Fruit fly (Drosophila melanogaster) whole organism, embryonic: ENCODE measurements around the gene CG16758.
A peak's percentile ranks its signal among the peaks of the same experiment; 100 is the strongest.

ENCODE experiments used
- Ada2b ChIP-seq: fragments of 200-800 bp; sonication (Bioruptor generic); IDR thresholded peaks from 2 replicates; pipeline ENCODE4 v1.3.6; 2022; ENCODE audit warnings: missing biosample characterization, missing genetic modification characterization
- Atf3 ChIP-seq: fragments of 200-800 bp; sonication (Bioruptor generic); optimal IDR thresholded peaks from 3 replicates; lab custom pipeline; 2016; ENCODE audit warnings: missing biosample characterization, missing genetic modification characterization
- CG10267 ChIP-seq: fragments of 200-800 bp; sonication (Bioruptor generic); optimal IDR thresholded peaks from 2 replicates; lab custom pipeline; 2018; ENCODE audit warnings: missing biosample characterization, mild to moderate bottlenecking, missing genetic modification characterization, moderate library complexity
- CG10366 ChIP-seq: fragments of 200-800 bp; sonication (Bioruptor generic); IDR thresholded peaks from 2 replicates; pipeline ENCODE4 v1.3.6; 2022; ENCODE audit warnings: missing biosample characterization, missing genetic modification characterization
- CG10543 ChIP-seq: fragments of 200-800 bp; sonication (Bioruptor generic); optimal IDR thresholded peaks from 3 replicates; lab custom pipeline; 2017; ENCODE audit warnings: missing biosample characterization, mild to moderate bottlenecking, missing genetic modification characterization, moderate library complexity
- CG10979 ChIP-seq: fragments of 200-800 bp; sonication (Bioruptor generic); optimal IDR thresholded peaks from 2 replicates; lab custom pipeline; 2018; ENCODE audit warnings: missing biosample characterization, mild to moderate bottlenecking, missing genetic modification characterization, moderate library complexity
- CG11695 ChIP-seq: fragments of 200-800 bp; sonication (Bioruptor generic); IDR thresholded peaks from 3 replicates; pipeline ENCODE4 v1.3.6; 2022; ENCODE audit warnings: missing biosample characterization, missing genetic modification characterization
- CG11723 ChIP-seq: fragments of 200-800 bp; sonication (Bioruptor generic); optimal IDR thresholded peaks from 2 replicates; lab custom pipeline; 2017; ENCODE audit warnings: missing biosample characterization, mild to moderate bottlenecking, missing genetic modification characterization
- CG12391 ChIP-seq: fragments of 200-800 bp; sonication (Bioruptor generic); optimal IDR thresholded peaks from 3 replicates; lab custom pipeline; 2018; ENCODE audit warnings: missing biosample characterization, mild to moderate bottlenecking, missing genetic modification characterization, moderate library complexity
- CG13123 ChIP-seq: fragments of 200-800 bp; sonication (Bioruptor generic); optimal IDR thresholded peaks from 2 replicates; lab custom pipeline; 2016; ENCODE audit warnings: missing biosample characterization, missing genetic modification characterization
- CG13624 ChIP-seq: fragments of 200-800 bp; sonication (Bioruptor generic); optimal IDR thresholded peaks from 2 replicates; lab custom pipeline; 2016; ENCODE audit warnings: missing biosample characterization, missing genetic modification characterization
- CG14710 ChIP-seq: fragments of 200-800 bp; sonication (Bioruptor generic); optimal IDR thresholded peaks from 3 replicates; lab custom pipeline; 2019; ENCODE audit warnings: missing biosample characterization, mild to moderate bottlenecking, missing genetic modification characterization, moderate library complexity
- CG1647 ChIP-seq: fragments of 200-800 bp; sonication (Bioruptor generic); optimal IDR thresholded peaks from 3 replicates; lab custom pipeline; 2016; ENCODE audit warnings: missing biosample characterization, missing genetic modification characterization
- CG17385 ChIP-seq: fragments of 200-800 bp; sonication (Bioruptor generic); optimal IDR thresholded peaks from 3 replicates; lab custom pipeline; 2018; ENCODE audit warnings: missing biosample characterization, mild to moderate bottlenecking, missing genetic modification characterization
- CG18599 ChIP-seq: fragments of 200-800 bp; sonication (Bioruptor generic); optimal IDR thresholded peaks from 3 replicates; lab custom pipeline; 2017; ENCODE audit warnings: missing biosample characterization, missing genetic modification characterization, mild to moderate bottlenecking, moderate library complexity, missing genetic modification reagents
- CG18619 ChIP-seq: fragments of 200-800 bp; sonication (Bioruptor generic); optimal IDR thresholded peaks from 3 replicates; lab custom pipeline; 2017; ENCODE audit warnings: missing biosample characterization, mild to moderate bottlenecking, missing genetic modification characterization
- CG2199 ChIP-seq: fragments of 200-800 bp; sonication (Bioruptor generic); IDR thresholded peaks from 3 replicates; pipeline ENCODE4 v1.3.6; 2022; ENCODE audit warnings: missing biosample characterization, missing genetic modification characterization
- CG31441 ChIP-seq: fragments of 200-800 bp; sonication (Bioruptor generic); IDR thresholded peaks from 2 replicates; pipeline ENCODE4 v1.3.6; 2022; ENCODE audit warnings: missing biosample characterization, missing genetic modification characterization
- CG33557 ChIP-seq: fragments of 200-800 bp; sonication (Bioruptor generic); optimal IDR thresholded peaks from 2 replicates; lab custom pipeline; 2019; ENCODE audit warnings: missing biosample characterization, mild to moderate bottlenecking, missing genetic modification characterization, moderate library complexity
- CG5245 ChIP-seq: fragments of 200-800 bp; sonication (Bioruptor generic); optimal IDR thresholded peaks from 3 replicates; lab custom pipeline; 2016; ENCODE audit warnings: missing biosample characterization, missing genetic modification characterization
- CG6254 ChIP-seq: fragments of 200-800 bp; sonication (Bioruptor generic); optimal IDR thresholded peaks from 3 replicates; lab custom pipeline; 2017; ENCODE audit warnings: mild to moderate bottlenecking, missing biosample characterization, missing genetic modification reagents, missing genetic modification characterization
- CG6765 ChIP-seq: fragments of 200-800 bp; sonication (Bioruptor generic); optimal IDR thresholded peaks from 3 replicates; lab custom pipeline; 2017; ENCODE audit warnings: missing biosample characterization, mild to moderate bottlenecking, missing genetic modification characterization
- CG6813 ChIP-seq: fragments of 200-800 bp; sonication (Bioruptor generic); optimal IDR thresholded peaks from 2 replicates; lab custom pipeline; 2017; ENCODE audit warnings: missing biosample characterization, missing genetic modification characterization, mild to moderate bottlenecking, moderate library complexity, missing genetic modification reagents
- CG7839 ChIP-seq: fragments of 200-800 bp; sonication (Bioruptor generic); optimal IDR thresholded peaks from 3 replicates; lab custom pipeline; 2018; ENCODE audit warnings: missing biosample characterization, mild to moderate bottlenecking, missing genetic modification characterization, moderate library complexity
- CHES-1-like ChIP-seq: fragments of 200-800 bp; sonication (Bioruptor generic); optimal IDR thresholded peaks from 2 replicates; lab custom pipeline; 2016; ENCODE audit warnings: missing biosample characterization, missing genetic modification characterization
- D19B ChIP-seq: fragments of 200-800 bp; sonication (Bioruptor generic); optimal IDR thresholded peaks from 2 replicates; lab custom pipeline; 2017; ENCODE audit warnings: missing biosample characterization, mild to moderate bottlenecking, missing genetic modification characterization
- Deaf1 ChIP-seq: fragments of 200-800 bp; optimal IDR thresholded peaks from 3 replicates; lab custom pipeline; 2019; ENCODE audit warnings: missing biosample characterization, mild to moderate bottlenecking, missing genetic modification characterization, moderate library complexity
- Ets65A ChIP-seq: fragments of 200-800 bp; sonication (Bioruptor generic); peaks from one replicate; lab custom pipeline; 2016; ENCODE audit warnings: missing biosample characterization, missing genetic modification characterization
- Gsc ChIP-seq: fragments of 200-800 bp; sonication (Bioruptor generic); IDR thresholded peaks from 2 replicates; pipeline ENCODE4 v1.3.6; 2022; ENCODE audit warnings: missing biosample characterization, missing genetic modification characterization
- H2.0 ChIP-seq: fragments of 200-800 bp; sonication (Bioruptor generic); IDR thresholded peaks from 2 replicates; pipeline ENCODE4 v1.3.6; 2022; ENCODE audit warnings: missing biosample characterization, missing genetic modification characterization
- Hand ChIP-seq: fragments of 200-800 bp; sonication (Bioruptor generic); optimal IDR thresholded peaks from 2 replicates; lab custom pipeline; 2017; ENCODE audit warnings: mild to moderate bottlenecking, missing biosample characterization, missing genetic modification reagents, missing genetic modification characterization
- Meics ChIP-seq: fragments of 200-800 bp; sonication (Bioruptor generic); optimal IDR thresholded peaks from 2 replicates; lab custom pipeline; 2017; ENCODE audit warnings: missing biosample characterization, mild to moderate bottlenecking, missing genetic modification characterization
- Mes4 ChIP-seq: fragments of 200-800 bp; sonication (Bioruptor generic); optimal IDR thresholded peaks from 2 replicates; lab custom pipeline; 2016; ENCODE audit warnings: missing biosample characterization, missing genetic modification characterization
- NC2β ChIP-seq: fragments of 200-800 bp; sonication (Bioruptor generic); optimal IDR thresholded peaks from 2 replicates; lab custom pipeline; 2016; ENCODE audit warnings: missing biosample characterization, missing genetic modification characterization
- Sox100B ChIP-seq: fragments of 200-800 bp; sonication (Bioruptor generic); optimal IDR thresholded peaks from 3 replicates; lab custom pipeline; 2018; ENCODE audit warnings: missing biosample characterization, mild to moderate bottlenecking, missing genetic modification characterization
- Spps ChIP-seq: fragments of 200-800 bp; sonication (Bioruptor generic); optimal IDR thresholded peaks from 2 replicates; lab custom pipeline; 2018; ENCODE audit warnings: missing biosample characterization, mild to moderate bottlenecking, missing genetic modification characterization
- al ChIP-seq: fragments of 200-800 bp; sonication (Bioruptor generic); IDR thresholded peaks from 2 replicates; pipeline ENCODE4 v1.3.6; 2022; ENCODE audit warnings: missing biosample characterization, missing genetic modification characterization
- ap ChIP-seq: fragments of 200-800 bp; sonication (Bioruptor generic); IDR thresholded peaks from 2 replicates; pipeline ENCODE4 v1.3.6; 2022; ENCODE audit warnings: missing biosample characterization, missing genetic modification characterization
- chif ChIP-seq, 2 experiments: fragments of 200-800 bp; sonication (Bioruptor generic); optimal IDR thresholded peaks; 3 replicates each; lab custom pipeline; 2016; ENCODE audit warnings: missing biosample characterization in 2 of 2, missing genetic modification characterization in 2 of 2
- croc ChIP-seq: fragments of 200-800 bp; sonication (Bioruptor generic); conservative IDR thresholded peaks from 3 replicates; pipeline ENCODE4 v1.3.6; 2022; ENCODE audit warnings: missing biosample characterization, missing genetic modification characterization
- klu ChIP-seq: fragments of 200-800 bp; sonication (Bioruptor generic); IDR thresholded peaks from 2 replicates; pipeline ENCODE4 v1.3.6; 2022; ENCODE audit warnings: missing biosample characterization, missing genetic modification characterization
- org-1 ChIP-seq: fragments of 200-800 bp; sonication (Bioruptor generic); optimal IDR thresholded peaks from 2 replicates; lab custom pipeline; 2017; ENCODE audit warnings: missing biosample characterization, missing genetic modification characterization
- pita ChIP-seq: fragments of 200-800 bp; sonication (Bioruptor generic); optimal IDR thresholded peaks from 2 replicates; lab custom pipeline; 2017; ENCODE audit warnings: missing biosample characterization, mild to moderate bottlenecking, missing genetic modification characterization
- ranshi ChIP-seq: fragments of 200-800 bp; sonication (Bioruptor generic); IDR thresholded peaks from 2 replicates; pipeline ENCODE4 v1.3.6; 2022; ENCODE audit warnings: missing biosample characterization, missing genetic modification characterization
- salm ChIP-seq: fragments of 200-800 bp; sonication (Bioruptor generic); optimal IDR thresholded peaks from 2 replicates; lab custom pipeline; 2018; ENCODE audit warnings: missing biosample characterization, mild to moderate bottlenecking, missing genetic modification characterization
- slou ChIP-seq: fragments of 200-800 bp; sonication (Bioruptor generic); optimal IDR thresholded peaks from 3 replicates; lab custom pipeline; 2016; ENCODE audit warnings: missing biosample characterization, missing genetic modification characterization
- stc ChIP-seq: fragments of 200-800 bp; sonication (Bioruptor generic); IDR thresholded peaks from 2 replicates; pipeline ENCODE4 v1.3.6; 2022; ENCODE audit warnings: missing biosample characterization, missing genetic modification characterization
- ttk ChIP-seq: fragments of 200-800 bp; sonication (Bioruptor generic); IDR thresholded peaks from 2 replicates; pipeline ENCODE4 v2.1.2; 2022; ENCODE audit warnings: missing biosample characterization, missing genetic modification characterization
- twi ChIP-seq: fragments of 200-800 bp; optimal IDR thresholded peaks from 2 replicates; lab custom pipeline; 2019; ENCODE audit warnings: missing biosample characterization, mild to moderate bottlenecking, missing genetic modification characterization, moderate library complexity
- usp ChIP-seq: fragments of >200 bp; optimal IDR thresholded peaks from 2 replicates; lab custom pipeline; 2017; ENCODE audit warnings: missing biosample characterization, missing genetic modification characterization
- zf30C ChIP-seq: fragments of 200-800 bp; sonication (Bioruptor generic); optimal IDR thresholded peaks from 3 replicates; lab custom pipeline; 2018; ENCODE audit warnings: missing biosample characterization, mild to moderate bottlenecking, missing genetic modification characterization
- zfh1 ChIP-seq: fragments of 200-800 bp; sonication (Bioruptor generic); IDR thresholded peaks from 3 replicates; pipeline ENCODE4 v1.3.6; 2022; ENCODE audit warnings: missing biosample characterization, missing genetic modification characterization

The CG16758 gene

DNA sequence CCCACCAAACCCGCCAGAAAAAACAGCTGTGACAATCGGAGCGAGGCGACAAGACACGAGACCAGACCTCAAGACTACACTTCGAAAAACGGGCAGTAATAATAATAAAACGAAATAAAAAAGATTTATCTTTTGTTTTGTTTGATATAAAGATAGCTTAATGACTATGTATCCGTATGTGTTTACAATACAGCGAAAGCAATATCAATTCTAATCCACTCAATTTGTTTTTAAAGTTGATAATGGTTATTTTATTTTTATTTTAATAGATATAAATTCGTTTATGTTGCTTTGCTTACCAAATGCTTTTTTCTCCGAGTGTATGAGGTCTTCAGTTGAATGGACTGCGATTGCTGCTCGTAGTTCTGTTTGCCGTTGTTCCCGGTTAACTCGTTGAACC is 24.2 kb downstream of the CG16758 start (continued):
- peak; percentile 63 for TF ChIP-seq CG12391 (tag; lab: Kevin White, UChicago)
- TF ChIP-seq Spps (tag; lab: Kevin White, UChicago) = peak; percentile 45
- TF ChIP-seq CG6254 (GFP tag; lab: Kevin White, UChicago) = peak; percentile 55
- TF ChIP-seq ttk (GFP tag; lab: Robert Waterston, UW) = no peak
- TF ChIP-seq CG5245 (GFP tag; lab: Kevin White, UChicago) = peak; percentile 45
- peak; percentile 73 for TF ChIP-seq Sox100B (GFP tag; lab: Kevin White, UChicago)
- TF ChIP-seq org-1 (GFP tag; lab: Kevin White, UChicago) = peak; percentile 44
- TF ChIP-seq NC2β (GFP tag; lab: Kevin White, UChicago) = peak; percentile 33
- TF ChIP-seq CG11695 = 0 out of 3 replicates have a peak, but pooled peaks have one; percentile 43
- TF ChIP-seq chif (GFP tag; optimal IDR thresholded peaks at IDR 0.05; lab: Kevin White, UChicago) = peak; percentile 48 to 63
- no peak for TF ChIP-seq pita
- peak; percentile 56 for TF ChIP-seq Deaf1 (tag; lab: Kevin White, UChicago)
- peak; percentile 20 for TF ChIP-seq CG33557
- TF ChIP-seq CG14710 = peak; percentile 61
- TF ChIP-seq usp (GFP tag; lab: Kevin White, UChicago) = no peak
- peak; percentile 12 for TF ChIP-seq twi (tag; lab: Kevin White, UChicago)
- peak; percentile 77 for TF ChIP-seq CG7839
- no peak for TF ChIP-seq CG18619
- peak; percentile 19 for TF ChIP-seq CHES-1-like (GFP tag; lab: Kevin White, UChicago)
- peak; percentile 49 for TF ChIP-seq Mes4 (GFP tag; lab: Kevin White, UChicago)
- TF ChIP-seq Ets65A (GFP tag; lab: Kevin White, UChicago) = peak; percentile 26
- TF ChIP-seq CG2199 = no peak
- TF ChIP-seq Meics (GFP tag; lab: Kevin White, UChicago) = peak; percentile 49
- TF ChIP-seq Atf3 = peak; percentile 29
- TF ChIP-seq slou (GFP tag; lab: Kevin White, UChicago) = no peak
- no peak for TF ChIP-seq stc (GFP tag; lab: Robert Waterston, UW)
- peak; percentile 36 for TF ChIP-seq CG17385 (GFP tag; lab: Kevin White, UChicago)
- no peak for TF ChIP-seq klu (GFP tag; lab: Robert Waterston, UW)
- TF ChIP-seq CG10267 (tag; lab: Kevin White, UChicago) = peak; percentile 69
- no peak for TF ChIP-seq CG13123 (GFP tag; lab: Kevin White, UChicago)
- peak; percentile 19 for TF ChIP-seq CG11723 (GFP tag; lab: Kevin White, UChicago)
- peak; percentile 80 for TF ChIP-seq CG10979 (tag; lab: Kevin White, UChicago)
- peak; percentile 2 for TF ChIP-seq salm (tag; lab: Kevin White, UChicago)
- no peak for TF ChIP-seq Hand
- peak; percentile 46; the same call in 1 of the 2 replicates for TF ChIP-seq Ada2b
- peak; percentile 55 for TF ChIP-seq CG18599 (GFP tag; lab: Kevin White, UChicago)
- no peak for TF ChIP-seq D19B (GFP tag; lab: Kevin White, UChicago)
- TF ChIP-seq ap = no peak
- TF ChIP-seq zf30C (GFP tag; lab: Kevin White, UChicago) = peak; percentile 53
- peak; percentile 30; the same call in 1 of the 3 replicates for TF ChIP-seq croc (GFP tag; lab: Robert Waterston, UW)
- TF ChIP-seq ranshi (GFP tag; lab: Robert Waterston, UW) = 0 out of 2 replicates have a peak, but pooled peaks have one; percentile 10
- TF ChIP-seq CG6813 (GFP tag; lab: Kevin White, UChicago) = peak; percentile 54
- TF ChIP-seq H2.0 (GFP tag; lab: Robert Waterston, UW) = no peak
- no peak for TF ChIP-seq Gsc (GFP tag; lab: Robert Waterston, UW)
- TF ChIP-seq CG6765 (GFP tag; lab: Kevin White, UChicago) = no peak
- TF ChIP-seq zfh1 (GFP tag; lab: Robert Waterston, UW) = no peak; the same call in 2 of the 3 replicates
- TF ChIP-seq CG31441 = peak; percentile 79
- TF ChIP-seq al (GFP tag; lab: Robert Waterston, UW) = peak; percentile 35; the same call in 1 of the 2 replicates
- no peak for TF ChIP-seq CG1647 (GFP tag; lab: Kevin White, UChicago)
- TF ChIP-seq CG10543 (GFP tag; lab: Kevin White, UChicago) = no peak
- no peak for TF ChIP-seq CG13624 (GFP tag; lab: Kevin White, UChicago)
- no peak for TF ChIP-seq CG10366
